Worm (Caenorhabditis elegans) whole organism, young adult: Measurements from ENCODE around the gene ZK643.6.

Experiments
- F37B4.10 ChIP-seq: fragments of 200-800 bp; sonication (Bioruptor generic); IDR thresholded peaks from 2 replicates; pipeline ENCODE4 v1.3.6; 2022; ENCODE audit warnings: missing genetic modification characterization, missing compliant biosample characterization
- akir-1 ChIP-seq: fragments of 200-800 bp; sonication (Bioruptor generic); optimal IDR thresholded peaks from 2 replicates; lab custom pipeline; 2018; ENCODE audit warnings: mild to moderate bottlenecking, missing genetic modification characterization, moderate library complexity, missing compliant biosample characterization
- ama-1 ChIP-seq, 3 experiments: fragments of 150-350 bp in 1 of 3; sonication (generic microtip) in 2 of 3; optimal IDR thresholded peaks; 2 replicates each; lab custom pipeline; 2014 to 2018; ENCODE audit warnings: missing biosample characterization in 2 of 3, missing genetic modification characterization in 2 of 3, missing genetic modification reagents in 2 of 3
- atf-7 ChIP-seq: sonication (generic microtip); optimal IDR thresholded peaks from 2 replicates; lab custom pipeline; 2017; ENCODE audit warnings: mild to moderate bottlenecking, missing genetic modification characterization, missing compliant biosample characterization
- ceh-27 ChIP-seq: fragments of 200-800 bp; sonication (Bioruptor generic); optimal IDR thresholded peaks from 2 replicates; lab custom pipeline; 2018; ENCODE audit warnings: mild to moderate bottlenecking, missing genetic modification characterization, moderate library complexity, missing compliant biosample characterization
- him-1 ChIP-seq: sonication (generic microtip); optimal IDR thresholded peaks from 2 replicates; lab custom pipeline; 2016; ENCODE audit warnings: missing genotype, missing genetic modification reagents, missing genetic modification characterization, missing compliant biosample characterization
- lir-1 ChIP-seq: fragments of 200-800 bp; sonication (Bioruptor generic); conservative IDR thresholded peaks from 2 replicates; pipeline ENCODE4 v1.3.6; 2022; ENCODE audit warnings: missing genetic modification reagents, missing genetic modification characterization, missing compliant biosample characterization
- madf-3 ChIP-seq: fragments of 200-800 bp; sonication (Bioruptor generic); IDR thresholded peaks from 2 replicates; pipeline ENCODE4 v1.3.6; 2022; ENCODE audit warnings: missing genetic modification reagents, missing genetic modification characterization, missing compliant biosample characterization
- repo-1 ChIP-seq: sonication (generic microtip); optimal IDR thresholded peaks from 2 replicates; lab custom pipeline; 2017; ENCODE audit warnings: mild to moderate bottlenecking, missing genetic modification characterization, missing compliant biosample characterization
- snpc-1.3 ChIP-seq: sonication (generic microtip); optimal IDR thresholded peaks from 2 replicates; lab custom pipeline; 2017; ENCODE audit warnings: missing genetic modification characterization, mild to moderate bottlenecking, missing compliant biosample characterization, antibody characterized with exemption, moderate library complexity, missing genotype, missing genetic modification reagents; ENCODE audit not compliant: insufficient read depth
- snpc-4 ChIP-seq, 5 experiments: fragments of 150-350 bp in 1 of 5; sonication (generic microtip) in 4 of 5; optimal IDR thresholded peaks; 2 replicates each; lab custom pipeline; 2014 to 2018; ENCODE audit warnings: missing genetic modification characterization in 5 of 5, missing biosample characterization in 3 of 5, antibody characterized with exemption in 2 of 5, mild to moderate bottlenecking in 2 of 5, missing compliant biosample characterization in 2 of 5, missing genotype in 2 of 5, moderate library complexity in 2 of 5, missing genetic modification reagents in 1 of 5
- xnd-1 ChIP-seq: sonication (generic microtip); optimal IDR thresholded peaks from 2 replicates; lab custom pipeline; 2016; ENCODE audit warnings: missing genotype, missing genetic modification reagents, missing genetic modification characterization, missing compliant biosample characterization

DNA sequence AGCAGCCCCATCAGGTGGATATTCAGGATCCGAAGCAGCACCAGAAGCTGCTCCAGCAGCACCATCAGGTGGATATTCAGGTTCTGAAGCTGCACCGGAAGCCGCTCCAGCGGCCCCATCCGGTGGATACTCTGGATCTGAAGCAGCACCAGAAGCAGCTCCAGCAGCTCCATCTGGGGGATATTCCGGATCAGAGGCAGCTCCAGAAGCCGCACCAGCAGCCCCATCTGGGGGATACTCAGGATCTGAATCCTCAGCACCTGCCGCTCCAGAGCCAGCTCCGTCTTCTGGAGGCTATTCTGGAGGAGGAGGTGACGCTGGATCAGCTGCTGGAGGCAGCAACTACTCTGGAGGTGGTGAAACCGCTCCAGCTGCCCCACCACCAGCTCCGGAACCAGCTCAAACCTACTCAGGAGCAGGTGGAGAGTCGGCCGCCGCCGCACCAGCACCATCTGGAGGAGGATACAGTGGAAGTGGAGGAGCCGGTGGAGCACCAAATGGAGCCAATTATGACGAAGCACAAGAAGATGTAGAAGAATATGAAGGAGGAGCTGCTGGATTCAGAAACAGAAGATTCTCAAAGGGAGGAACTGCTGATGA lies 4.2 kb upstream of the ZK643.6 start:
- TF ChIP-seq madf-3 (no peak), F37B4.10 (GFP tag; lab: Robert Waterston, UW) (no peak), snpc-1.3 (tag; lab: Kevin White, UChicago) (no peak), akir-1 (GFP tag; lab: Kevin White, UChicago) (no peak), ceh-27 (GFP tag; lab: Kevin White, UChicago) (no peak), lir-1 (GFP tag; lab: Robert Waterston, UW) (no peak), repo-1 (tag; lab: Kevin White, UChicago) (no peak), atf-7 (tag; lab: Kevin White, UChicago) (no peak), xnd-1 (tag; lab: Kevin White, UChicago) (no peak), snpc-4 (GFP tag; optimal IDR thresholded peaks at IDR 0.05; lab: Kevin White, UChicago) (no peak), snpc-4 (tag; optimal IDR thresholded peaks at IDR 0.05; lab: Kevin White, UChicago) (no peak), him-1 (tag; lab: Kevin White, UChicago) (no peak), ama-1 (optimal IDR thresholded peaks at IDR 0.05; lab: Kevin White, UChicago) (no peak), ama-1 (GFP tag; optimal IDR thresholded peaks at IDR 0.05; lab: Kevin White, UChicago) (no peak)
